Worm (Caenorhabditis elegans): ENCODE measurements around the gene B0222.5.

The B0222.5 gene

ce11 chrV:9109281-9109680 lies 45.4 kb downstream of the B0222.5 start, which contains the start of gene pqn-31:
Gene pqn-31, plus strand, starts transcription at chrV:9109581.
- TF ChIP-seq mxl-1 (tag; optimal IDR thresholded peaks at IDR 0.05) (no peak), die-1 (tag; optimal IDR thresholded peaks at IDR 0.05) (no peak), K11D2.4 (GFP tag; IDR thresholded peaks at IDR 0.05) (no peak), attf-5 (GFP tag; optimal IDR thresholded peaks at IDR 0.05) (no peak), F57C9.4 (tag; optimal IDR thresholded peaks at IDR 0.05) (no peak), bed-2 (GFP tag; IDR thresholded peaks at IDR 0.05) (no peak), egl-44 (GFP tag; IDR thresholded peaks at IDR 0.05) (no peak), snpc-4 (GFP tag; optimal IDR thresholded peaks at IDR 0.05) (no peak), snpc-4 (tag; optimal IDR thresholded peaks at IDR 0.05) (no peak), gei-17 (GFP tag; optimal IDR thresholded peaks at IDR 0.05) (no peak), nhr-120 (GFP tag; IDR thresholded peaks at IDR 0.05) (no peak), B0261.1 (tag; optimal IDR thresholded peaks at IDR 0.05) (no peak), cebp-2 (GFP tag; IDR thresholded peaks at IDR 0.05) (no peak), B0336.3 (GFP tag; IDR thresholded peaks at IDR 0.05) (no peak), madf-6 (GFP tag; IDR thresholded peaks at IDR 0.05) (no peak), F55B11.4 (tag; optimal IDR thresholded peaks at IDR 0.05; ENCODE audit: borderline replicate concordance, insufficient read depth) (no peak), athp-1 (tag; optimal IDR thresholded peaks at IDR 0.05) (no peak), ZK185.1 (tag; optimal IDR thresholded peaks at IDR 0.05; ENCODE audit: poor library complexity, severe bottlenecking) (no peak), ztf-6 (GFP tag; IDR thresholded peaks at IDR 0.05) (no peak), ztf-22 (GFP tag; optimal IDR thresholded peaks at IDR 0.05) (no peak), nhr-80 (tag; optimal IDR thresholded peaks at IDR 0.05) (no peak)

ce11 chrV:9108219-9108618 lies 46.5 kb downstream of the B0222.5 start, which contains the start of gene F21C10.18:
Gene F21C10.18, plus strand, starts transcription at chrV:9108519.
- TF ChIP-seq tlf-1 (GFP tag; optimal IDR thresholded peaks at IDR 0.05) (no peak), nfya-1 (tag; optimal IDR thresholded peaks at IDR 0.05; ENCODE audit: borderline replicate concordance, insufficient read depth) (no peak), somi-1 (GFP tag; optimal IDR thresholded peaks at IDR 0.05) (no peak), lag-1 (GFP tag; IDR thresholded peaks at IDR 0.05) (no peak), T07F8.4 (tag; optimal IDR thresholded peaks at IDR 0.05) (no peak), chd-7 (tag; optimal IDR thresholded peaks at IDR 0.05) (no peak), rcor-1 (GFP tag; IDR thresholded peaks at IDR 0.05) (no peak), zim-3 (tag; optimal IDR thresholded peaks at IDR 0.05) (no peak), K11D2.4 (GFP tag; IDR thresholded peaks at IDR 0.05) (no peak), lsy-27 (tag; optimal IDR thresholded peaks at IDR 0.05; ENCODE audit: borderline replicate concordance, insufficient read depth) (no peak), efl-1 (GFP tag; optimal IDR thresholded peaks at IDR 0.05) (no peak), D2030.7 (GFP tag; IDR thresholded peaks at IDR 0.05) (no peak), ekl-4 (GFP tag; IDR thresholded peaks at IDR 0.05) (no peak), cebp-1 (GFP tag; IDR thresholded peaks at IDR 0.05) (no peak), cebp-1 (tag; optimal IDR thresholded peaks at IDR 0.05) (no peak), let-526 (GFP tag; IDR thresholded peaks at IDR 0.05) (no peak), aptf-2 (GFP tag; conservative IDR thresholded peaks at IDR 0.05) (no peak), lir-1 (GFP tag; conservative IDR thresholded peaks at IDR 0.05) (no peak), Y56A3A.18 (GFP tag; IDR thresholded peaks at IDR 0.05) (no peak), hmg-20 (GFP tag; IDR thresholded peaks at IDR 0.05) (no peak), Y53G8AR.9 (GFP tag; conservative IDR thresholded peaks at IDR 0.05) (no peak)
